Fruit fly (Drosophila melanogaster): Measurements from ENCODE around the gene CG12091.

The CG12091 gene

DNA sequence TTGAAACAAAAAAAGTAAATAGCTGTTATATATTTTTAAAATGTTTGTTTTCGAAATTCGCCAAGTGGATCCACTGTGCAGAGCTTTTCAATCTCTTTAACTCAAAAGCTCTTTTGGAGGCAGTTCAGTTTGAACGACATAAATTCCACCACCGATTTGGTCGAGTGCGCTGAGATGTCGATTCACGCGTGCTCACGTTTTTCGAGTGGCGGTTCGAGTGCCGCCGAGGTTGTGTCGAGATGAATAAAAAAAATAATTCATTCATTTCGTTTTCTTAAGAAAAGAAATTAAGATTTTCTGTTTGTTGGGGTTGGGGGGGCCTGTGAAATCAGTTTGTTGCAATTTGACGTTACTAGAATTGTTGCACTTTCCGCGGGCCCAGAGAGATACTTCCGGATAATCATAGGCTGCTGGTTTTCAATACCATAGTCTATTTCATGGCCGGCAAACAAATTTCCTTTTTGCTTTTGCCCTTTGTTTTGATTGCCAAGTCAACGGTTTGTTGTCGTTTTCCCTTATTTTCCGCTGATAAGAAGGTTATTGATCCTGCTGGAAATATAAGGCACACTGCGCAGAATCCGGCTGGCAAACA, 47.9 kb downstream of the CG12091 start (continued):
- no peak for TF ChIP-seq crp (GFP tag; optimal IDR thresholded peaks at IDR 0.05)
- no peak for TF ChIP-seq Abd-B (GFP tag; optimal IDR thresholded peaks at IDR 0.05)
- no peak for TF ChIP-seq CG12942 (GFP tag; optimal IDR thresholded peaks at IDR 0.05)
- no peak for TF ChIP-seq pita (GFP tag; optimal IDR thresholded peaks at IDR 0.05)
- TF ChIP-seq CG12299 (tag; optimal IDR thresholded peaks at IDR 0.05), result no peak
- no peak for TF ChIP-seq maf-S (GFP tag; optimal IDR thresholded peaks at IDR 0.05)
- no peak for TF ChIP-seq CG7928 (GFP tag; optimal IDR thresholded peaks at IDR 0.05)
- TF ChIP-seq Aef1 (GFP tag; IDR thresholded peaks at IDR 0.05), result no peak
- TF ChIP-seq scrt (GFP tag; optimal IDR thresholded peaks at IDR 0.05), result no peak
- TF ChIP-seq bab2 (GFP tag; optimal IDR thresholded peaks at IDR 0.05), result no peak
- TF ChIP-seq Hr39 (optimal IDR thresholded peaks at IDR 0.05), result no peak
- no peak for TF ChIP-seq chif (GFP tag; optimal IDR thresholded peaks at IDR 0.05)
- TF ChIP-seq CG1529 (GFP tag; optimal IDR thresholded peaks at IDR 0.05), result no peak
- TF ChIP-seq ems (GFP tag; optimal IDR thresholded peaks at IDR 0.05), result no peak
- no peak for TF ChIP-seq dati (GFP tag; IDR thresholded peaks at IDR 0.05)
- no peak for TF ChIP-seq gt (GFP tag; IDR thresholded peaks at IDR 0.05)
- peak; percentile 76 for TF ChIP-seq CG15514 (GFP tag; optimal IDR thresholded peaks at IDR 0.05)
- TF ChIP-seq CG10654 (GFP tag; optimal IDR thresholded peaks at IDR 0.05), result no peak
- TF ChIP-seq Xrp1 (GFP tag; IDR thresholded peaks at IDR 0.05), result no peak
- TF ChIP-seq Doc3 (GFP tag; IDR thresholded peaks at IDR 0.05; ENCODE audit: partially characterized antibody), result 0 out of 3 replicates have a peak, but pooled peaks have one; percentile 43
- TF ChIP-seq Oli (tag; optimal IDR thresholded peaks at IDR 0.05), result no peak
- TF ChIP-seq ind (GFP tag; optimal IDR thresholded peaks at IDR 0.05), result no peak
- TF ChIP-seq CG17186 (GFP tag; optimal IDR thresholded peaks at IDR 0.05), result no peak
- no peak for TF ChIP-seq CG8281 (tag; optimal IDR thresholded peaks at IDR 0.05)
- TF ChIP-seq CG18764 (GFP tag; optimal IDR thresholded peaks at IDR 0.05), result no peak
- no peak for TF ChIP-seq CG3281 (GFP tag; optimal IDR thresholded peaks at IDR 0.05)
- TF ChIP-seq fd3F (GFP tag; optimal IDR thresholded peaks at IDR 0.05), result no peak
- no peak for TF ChIP-seq CG2875 (GFP tag; optimal IDR thresholded peaks at IDR 0.05)
- peak; percentile 29 for TF ChIP-seq CG13296 (GFP tag; optimal IDR thresholded peaks at IDR 0.05)
- TF ChIP-seq lab (GFP tag; optimal IDR thresholded peaks at IDR 0.05), result no peak
- TF ChIP-seq fd102C (GFP tag; optimal IDR thresholded peaks at IDR 0.05), result no peak
- TF ChIP-seq CG11093 (GFP tag; IDR thresholded peaks at IDR 0.05), result no peak
- no peak for TF ChIP-seq dmrt99B (tag; optimal IDR thresholded peaks at IDR 0.05)
- no peak for TF ChIP-seq CkIIα-i1 (GFP tag; IDR thresholded peaks at IDR 0.05)
- peak; percentile 56; the same call in 2 of the 3 replicates for TF ChIP-seq zen2 (GFP tag; IDR thresholded peaks at IDR 0.05; ENCODE audit: partially characterized antibody)
- TF ChIP-seq Scr (GFP tag; IDR thresholded peaks at IDR 0.05; ENCODE audit: partially characterized antibody), result peak; percentile 61
- TF ChIP-seq CG14441 (GFP tag; IDR thresholded peaks at IDR 0.05), result no peak
- TF ChIP-seq CG7839 (tag; optimal IDR thresholded peaks at IDR 0.05), result no peak
- TF ChIP-seq HHEX (GFP tag; optimal IDR thresholded peaks at IDR 0.05), result no peak
- TF ChIP-seq CG15479 (GFP tag; optimal IDR thresholded peaks at IDR 0.05), result no peak
- no peak for TF ChIP-seq NC2α (GFP tag; optimal IDR thresholded peaks at IDR 0.05)
- TF ChIP-seq Jarid2 (GFP tag; optimal IDR thresholded peaks at IDR 0.05), result no peak
- TF ChIP-seq sens (GFP tag), result peak; percentile 81
- TF ChIP-seq CG17829 (tag; optimal IDR thresholded peaks at IDR 0.05), result no peak
- no peak for TF ChIP-seq fu2 (GFP tag; optimal IDR thresholded peaks at IDR 0.05)
- no peak for TF ChIP-seq mirr (GFP tag; optimal IDR thresholded peaks at IDR 0.05)
- TF ChIP-seq gce (GFP tag; IDR thresholded peaks at IDR 0.05), result no peak
- TF ChIP-seq CG33213 (GFP tag; optimal IDR thresholded peaks at IDR 0.05), result no peak
- no peak for TF ChIP-seq dysf (GFP tag; IDR thresholded peaks at IDR 0.05)
- no peak for TF ChIP-seq pum (GFP tag; optimal IDR thresholded peaks at IDR 0.05)
- no peak for TF ChIP-seq gem (tag; optimal IDR thresholded peaks at IDR 0.05)
